Fruit fly (Drosophila melanogaster) whole organism, wandering third instar larva: ENCODE data around the gene CG7728.

Experiments used
- Abd-B ChIP-seq: fragments of >200 bp; optimal IDR thresholded peaks from 2 replicates; lab custom pipeline; 2017; ENCODE audit warnings: missing biosample characterization, missing genetic modification characterization
- CG32264 ChIP-seq: fragments of 200-800 bp; sonication (Bioruptor generic); optimal IDR thresholded peaks from 2 replicates; lab custom pipeline; 2016; ENCODE audit warnings: missing biosample characterization, missing genetic modification characterization
- CG9705 ChIP-seq: fragments of 200-800 bp; sonication (Bioruptor generic); optimal IDR thresholded peaks from 2 replicates; lab custom pipeline; 2018; ENCODE audit warnings: missing biosample characterization, mild to moderate bottlenecking, missing genetic modification characterization
- CrebA ChIP-seq: fragments of 200-800 bp; sonication (Bioruptor generic); optimal IDR thresholded peaks from 2 replicates; lab custom pipeline; 2016; ENCODE audit warnings: missing biosample characterization, mild to moderate bottlenecking, missing genetic modification characterization, borderline replicate concordance
- Dfd ChIP-seq: fragments of >200 bp; optimal IDR thresholded peaks from 2 replicates; lab custom pipeline; 2017; ENCODE audit warnings: missing biosample characterization, missing genetic modification characterization
- Dif ChIP-seq: fragments of 200-275, 200-300 bp; sonication (Bioruptor generic); optimal IDR thresholded peaks from 2 replicates; lab custom pipeline; 2018; ENCODE audit warnings: missing biosample characterization, missing genetic modification characterization; ENCODE audit not compliant: partially characterized antibody
- GATAd ChIP-seq: sonication (Bioruptor generic); optimal IDR thresholded peaks from 2 replicates; lab custom pipeline; 2016; ENCODE audit warnings: missing biosample characterization, missing genetic modification characterization
- HLH106 ChIP-seq: fragments of 200-800 bp; optimal IDR thresholded peaks from 3 replicates; lab custom pipeline; 2019; ENCODE audit warnings: missing biosample characterization, mild to moderate bottlenecking, missing genetic modification characterization, moderate library complexity
- Hnf4 ChIP-seq: fragments of 200-800 bp; sonication (Bioruptor generic); optimal IDR thresholded peaks from 2 replicates; lab custom pipeline; 2016; ENCODE audit warnings: missing biosample characterization, mild to moderate bottlenecking, missing genetic modification characterization
- Hr83 ChIP-seq: fragments of 200-300 bp; sonication (Bioruptor generic); optimal IDR thresholded peaks from 2 replicates; lab custom pipeline; 2016; ENCODE audit warnings: missing biosample characterization, mild to moderate bottlenecking, missing genetic modification characterization, moderate library complexity; ENCODE audit not compliant: poor library complexity, severe bottlenecking
- Jra ChIP-seq: sonication (Bioruptor generic); optimal IDR thresholded peaks from 2 replicates; lab custom pipeline; 2016; ENCODE audit warnings: missing biosample characterization, missing genetic modification characterization
- Mio ChIP-seq: sonication (Bioruptor generic); optimal IDR thresholded peaks from 2 replicates; lab custom pipeline; 2016; ENCODE audit warnings: missing biosample characterization, missing genetic modification characterization
- Myc ChIP-seq: fragments of >200 bp; optimal IDR thresholded peaks from 2 replicates; lab custom pipeline; 2017
- N ChIP-seq: fragments of >200 bp; optimal IDR thresholded peaks from 2 replicates; lab custom pipeline; 2018; ENCODE audit warnings: missing biosample characterization, missing external identifiers, missing genetic modification characterization
- OdsH ChIP-seq: fragments of 200-800 bp; sonication (Bioruptor generic); optimal IDR thresholded peaks from 2 replicates; lab custom pipeline; 2016; ENCODE audit warnings: missing biosample characterization, mild to moderate bottlenecking, missing genetic modification characterization
- Rel ChIP-seq, 2 experiments: fragments of 200-800 bp; sonication (Bioruptor generic) in 1 of 2; optimal IDR thresholded peaks; 2 replicates in 1 of 2; 3 replicates in 1 of 2; lab custom pipeline; 2016 to 2019; ENCODE audit warnings: mild to moderate bottlenecking in 2 of 2, missing biosample characterization in 2 of 2, missing genetic modification characterization in 2 of 2, moderate library complexity in 1 of 2
- Sp1 ChIP-seq: fragments of 200-800 bp; sonication (Bioruptor generic); optimal IDR thresholded peaks from 3 replicates; lab custom pipeline; 2019; ENCODE audit warnings: missing biosample characterization, mild to moderate bottlenecking, missing genetic modification characterization, moderate library complexity
- Vsx2 ChIP-seq: fragments of 200-300, 225-300 bp; sonication (Bioruptor generic); optimal IDR thresholded peaks from 2 replicates; lab custom pipeline; 2018; ENCODE audit warnings: missing biosample characterization, missing genetic modification characterization; ENCODE audit not compliant: partially characterized antibody
- br ChIP-seq: fragments of 200-800 bp; sonication (Bioruptor generic); optimal IDR thresholded peaks from 2 replicates; lab custom pipeline; 2016; ENCODE audit warnings: missing biosample characterization, missing genetic modification characterization
- brk ChIP-seq: fragments of 200-800 bp; sonication (Bioruptor generic); optimal IDR thresholded peaks from 2 replicates; lab custom pipeline; 2016; ENCODE audit warnings: missing biosample characterization, mild to moderate bottlenecking, missing genetic modification characterization
- dl ChIP-seq, 2 experiments: fragments of 175-275, 200-275 bp in 1 of 2; fragments of 200-275 bp in 1 of 2; sonication (Bioruptor generic); optimal IDR thresholded peaks; lab custom pipeline; 2018; ENCODE audit warnings: mild to moderate bottlenecking in 2 of 2, missing biosample characterization in 2 of 2, missing genetic modification characterization in 2 of 2, moderate library complexity in 2 of 2; ENCODE audit not compliant: partially characterized antibody in 2 of 2, insufficient read depth in 1 of 2
- dmrt93B ChIP-seq: fragments of 200-800 bp; sonication (Bioruptor generic); optimal IDR thresholded peaks from 2 replicates; lab custom pipeline; 2018; ENCODE audit warnings: missing biosample characterization, mild to moderate bottlenecking, missing genetic modification characterization
- dsf ChIP-seq: sonication (Bioruptor generic); optimal IDR thresholded peaks from 2 replicates; lab custom pipeline; 2016; ENCODE audit warnings: missing biosample characterization, missing genetic modification characterization, borderline replicate concordance
- ey ChIP-seq: fragments of 200-800 bp; sonication (Bioruptor generic); optimal IDR thresholded peaks from 2 replicates; lab custom pipeline; 2016; ENCODE audit warnings: missing biosample characterization, missing genetic modification characterization
- foxo ChIP-seq, 2 experiments: fragments of 200-800 bp; sonication (Bioruptor generic); optimal IDR thresholded peaks; 2 replicates in 1 of 2; 3 replicates in 1 of 2; lab custom pipeline; 2016 to 2017; ENCODE audit warnings: missing biosample characterization in 2 of 2, missing genetic modification characterization in 2 of 2
- fru ChIP-seq: fragments of 200-800 bp; sonication (Bioruptor generic); optimal IDR thresholded peaks from 3 replicates; lab custom pipeline; 2016; ENCODE audit warnings: missing biosample characterization, mild to moderate bottlenecking, missing genetic modification characterization
- h ChIP-seq: fragments of 200-800 bp; sonication (Bioruptor generic); optimal IDR thresholded peaks from 3 replicates; lab custom pipeline; 2016; ENCODE audit warnings: missing biosample characterization, mild to moderate bottlenecking, missing genetic modification characterization
- jim ChIP-seq: fragments of 175-275, 200-325 bp; sonication (Bioruptor generic); optimal IDR thresholded peaks from 2 replicates; lab custom pipeline; 2016; ENCODE audit warnings: missing biosample characterization, mild to moderate bottlenecking, missing genetic modification characterization
- lola ChIP-seq: fragments of >200 bp; optimal IDR thresholded peaks from 2 replicates; lab custom pipeline; 2017; ENCODE audit warnings: missing biosample characterization, missing genetic modification characterization
- pan ChIP-seq: fragments of >200 bp; optimal IDR thresholded peaks from 2 replicates; lab custom pipeline; 2017
- psq ChIP-seq: fragments of 200-800 bp; sonication (Bioruptor generic); optimal IDR thresholded peaks from 3 replicates; lab custom pipeline; 2017; ENCODE audit warnings: missing biosample characterization, mild to moderate bottlenecking, missing genetic modification characterization, moderate library complexity
- rgr ChIP-seq: fragments of 200-800 bp; sonication (Bioruptor generic); optimal IDR thresholded peaks from 3 replicates; lab custom pipeline; 2016; ENCODE audit warnings: missing biosample characterization, mild to moderate bottlenecking, missing genetic modification characterization
- sage ChIP-seq: fragments of 200-800 bp; sonication (Bioruptor generic); optimal IDR thresholded peaks from 2 replicates; lab custom pipeline; 2016; ENCODE audit warnings: missing biosample characterization, mild to moderate bottlenecking, missing genetic modification characterization
- tai ChIP-seq: sonication (Bioruptor generic); optimal IDR thresholded peaks from 2 replicates; lab custom pipeline; 2016; ENCODE audit warnings: missing biosample characterization, missing genetic modification characterization
- woc ChIP-seq: sonication (Bioruptor generic); optimal IDR thresholded peaks from 2 replicates; lab custom pipeline; 2016; ENCODE audit warnings: missing biosample characterization, mild to moderate bottlenecking, missing genetic modification characterization

CG7728 gene

DNA sequence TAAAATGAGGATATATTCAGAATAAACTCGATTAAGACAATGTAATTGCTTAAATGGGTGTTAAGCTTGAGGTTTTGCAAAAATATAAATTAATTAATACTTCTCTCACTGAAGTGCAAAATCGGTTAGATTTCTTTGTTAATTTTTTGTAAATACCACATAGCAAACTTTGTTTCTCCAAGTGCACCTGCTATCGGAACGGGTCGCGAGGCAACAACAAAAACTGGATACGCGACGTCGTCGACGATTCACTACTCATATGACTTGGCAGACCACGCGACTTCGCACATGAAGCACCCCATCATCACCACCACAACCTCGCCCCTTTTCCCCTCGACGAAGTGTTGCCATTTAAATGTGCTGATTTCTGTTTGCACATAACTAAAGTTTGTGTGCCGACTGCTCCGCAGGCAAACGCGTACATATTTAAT, 9.3 kb upstream of the CG7728 start (continued):
- TF ChIP-seq jim (GFP tag; lab: Kevin White, UChicago), result no peak
- TF ChIP-seq h (GFP tag; lab: Kevin White, UChicago), result peak; percentile 62
- no peak for TF ChIP-seq dmrt93B (GFP tag; lab: Kevin White, UChicago)
- TF ChIP-seq Rel (GFP tag; optimal IDR thresholded peaks at IDR 0.05; lab: Kevin White, UChicago), result no peak
- TF ChIP-seq Rel (tag; optimal IDR thresholded peaks at IDR 0.05; lab: Kevin White, UChicago), result peak; percentile 19
- no peak for TF ChIP-seq Mio
- no peak for TF ChIP-seq CG9705

DNA sequence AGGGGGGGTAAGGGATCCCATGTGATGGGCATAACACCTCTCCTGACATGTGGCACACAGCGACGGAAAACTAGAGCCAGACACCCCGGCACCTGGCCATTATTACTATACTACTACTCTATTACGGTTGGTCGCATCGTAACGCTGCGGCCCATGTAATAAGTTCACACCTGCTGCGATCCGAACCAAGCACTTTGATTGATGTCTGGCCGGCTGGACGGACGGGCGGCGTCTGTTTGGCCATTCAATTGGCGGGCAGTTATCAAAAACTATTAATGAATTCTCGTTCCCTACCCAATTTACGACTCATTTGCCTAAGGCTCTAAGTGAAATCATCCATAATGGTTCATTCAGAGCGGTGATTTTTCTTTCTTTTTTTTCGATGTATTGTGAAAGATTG, 8.8 kb upstream of the CG7728 start:
- TF ChIP-seq ey (GFP tag; lab: Kevin White, UChicago), result no peak
- no peak for TF ChIP-seq foxo (GFP tag; optimal IDR thresholded peaks at IDR 0.05; lab: Kevin White, UChicago)
- no peak for TF ChIP-seq tai (GFP tag; lab: Kevin White, UChicago)
- TF ChIP-seq Hnf4 (GFP tag; lab: Kevin White, UChicago), result no peak
- TF ChIP-seq Dfd, result no peak
- TF ChIP-seq pan (lab: Kevin White, UChicago), result no peak
- TF ChIP-seq rgr, result no peak
- TF ChIP-seq GATAd (GFP tag; lab: Kevin White, UChicago), result no peak
- no peak for TF ChIP-seq brk (GFP tag; lab: Kevin White, UChicago)
- no peak for TF ChIP-seq HLH106 (tag; lab: Kevin White, UChicago)
- no peak for TF ChIP-seq CG9705
- TF ChIP-seq Sp1 (GFP tag; lab: Kevin White, UChicago), result no peak
- no peak for TF ChIP-seq dl (GFP tag; optimal IDR thresholded peaks at IDR 0.05; lab: Kevin White, UChicago; ENCODE audit: insufficient read depth in 1 of 2, partially characterized antibody in 2 of 2)
- no peak for TF ChIP-seq h (GFP tag; lab: Kevin White, UChicago)
- TF ChIP-seq dsf (GFP tag; lab: Kevin White, UChicago), result no peak
- no peak for TF ChIP-seq Dif (GFP tag; lab: Kevin White, UChicago)
- TF ChIP-seq Myc, result no peak
- no peak for TF ChIP-seq Jra (GFP tag; lab: Kevin White, UChicago)
- no peak for TF ChIP-seq fru (GFP tag; lab: Kevin White, UChicago)
- TF ChIP-seq dmrt93B (GFP tag; lab: Kevin White, UChicago), result no peak

DNA sequence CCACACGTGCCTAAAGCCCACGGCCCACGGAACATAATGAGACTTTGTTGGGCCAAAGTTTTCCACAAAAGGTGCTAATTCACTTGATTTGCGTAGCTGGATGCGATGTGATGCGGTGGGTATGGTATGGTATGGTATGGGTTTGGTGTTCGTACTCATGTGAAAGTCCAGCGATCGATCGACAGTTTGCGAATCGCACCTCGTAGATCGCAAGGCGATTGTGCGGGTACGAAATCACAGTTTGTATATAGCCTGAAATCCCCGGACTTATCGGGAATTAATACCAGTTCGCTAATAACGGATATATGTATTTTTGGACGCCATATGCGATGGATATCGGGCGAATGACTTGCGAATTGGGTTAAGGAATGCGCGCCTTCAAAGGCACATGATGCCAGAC, 8.4 kb upstream of the CG7728 start:
- TF ChIP-seq tai (GFP tag; lab: Kevin White, UChicago) (no peak), Rel (GFP tag; optimal IDR thresholded peaks at IDR 0.05; lab: Kevin White, UChicago) (no peak), Rel (tag; optimal IDR thresholded peaks at IDR 0.05; lab: Kevin White, UChicago) (peak; percentile 98)

DNA sequence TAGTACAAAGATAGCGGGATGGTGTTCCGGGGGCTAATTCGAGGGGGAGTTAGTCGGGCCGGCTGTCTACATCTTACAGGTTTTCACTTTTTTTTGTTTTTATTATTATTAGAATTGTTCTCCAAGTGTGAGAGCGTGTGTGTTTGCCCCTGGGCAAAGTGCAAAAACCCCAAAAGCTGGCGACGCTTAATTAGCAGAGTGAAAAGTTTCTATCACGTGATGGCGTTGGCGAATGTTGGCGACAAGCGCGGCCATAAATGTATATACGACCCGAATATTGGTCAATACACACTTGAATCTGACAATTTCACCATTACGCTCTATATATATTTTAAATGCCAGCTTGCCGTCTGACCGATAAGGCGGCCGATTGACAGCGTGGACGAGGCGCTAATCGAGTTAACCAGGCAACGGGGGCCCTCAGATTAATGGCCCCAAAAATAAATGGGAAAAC, 7.4 kb upstream of the CG7728 start:
- TF ChIP-seq br (GFP tag; lab: Kevin White, UChicago) (peak; percentile 12), Dfd (no peak), CrebA (GFP tag; lab: Kevin White, UChicago) (peak; percentile 51), ey (GFP tag; lab: Kevin White, UChicago) (no peak), Hnf4 (GFP tag; lab: Kevin White, UChicago) (peak; percentile 12), Rel (GFP tag; optimal IDR thresholded peaks at IDR 0.05; lab: Kevin White, UChicago) (no peak), Rel (tag; optimal IDR thresholded peaks at IDR 0.05; lab: Kevin White, UChicago) (peak; percentile 51), Vsx2 (peak; percentile 21), Sp1 (GFP tag; lab: Kevin White, UChicago) (no peak), rgr (peak; percentile 21)

dm6 chr3L:17009715-17010491, 6.4 kb upstream of the CG7728 start:
- TF ChIP-seq CrebA (GFP tag; lab: Kevin White, UChicago), result no peak
- no peak for TF ChIP-seq GATAd (GFP tag; lab: Kevin White, UChicago)
- no peak for TF ChIP-seq HLH106 (tag; lab: Kevin White, UChicago)
- TF ChIP-seq pan (lab: Kevin White, UChicago), result no peak
- TF ChIP-seq psq, result peak; percentile 0
- TF ChIP-seq fru (GFP tag; lab: Kevin White, UChicago), result peak; percentile 36
- TF ChIP-seq Mio, result no peak
- TF ChIP-seq Hr83 (GFP tag; lab: Kevin White, UChicago), result peak; percentile 95
- peak; percentile 63 to 84 for TF ChIP-seq dl (GFP tag; optimal IDR thresholded peaks at IDR 0.05; lab: Kevin White, UChicago; ENCODE audit: insufficient read depth in 1 of 2, partially characterized antibody in 2 of 2)
- TF ChIP-seq Rel (GFP tag; optimal IDR thresholded peaks at IDR 0.05; lab: Kevin White, UChicago), result no peak
- peak; percentile 89 for TF ChIP-seq Rel (tag; optimal IDR thresholded peaks at IDR 0.05; lab: Kevin White, UChicago)
- TF ChIP-seq ey (GFP tag; lab: Kevin White, UChicago), result peak; percentile 26
- no peak for TF ChIP-seq N (GFP tag; lab: Kevin White, UChicago)
- peak; percentile 17 for TF ChIP-seq Sp1 (GFP tag; lab: Kevin White, UChicago)
- no peak for TF ChIP-seq lola (GFP tag; lab: Kevin White, UChicago)
- TF ChIP-seq Jra (GFP tag; lab: Kevin White, UChicago), result peak; percentile 39
- TF ChIP-seq OdsH (GFP tag; lab: Kevin White, UChicago), result peak; percentile 28
- TF ChIP-seq tai (GFP tag; lab: Kevin White, UChicago), result no peak
- peak; percentile 50 for TF ChIP-seq Hnf4 (GFP tag; lab: Kevin White, UChicago)
- TF ChIP-seq woc, result peak; percentile 73
- peak; percentile 70 for TF ChIP-seq br (GFP tag; lab: Kevin White, UChicago)
- no peak for TF ChIP-seq CG32264 (GFP tag; lab: Kevin White, UChicago)
- TF ChIP-seq Abd-B (GFP tag; lab: Kevin White, UChicago), result no peak
- TF ChIP-seq rgr, result no peak
- TF ChIP-seq Dif (GFP tag; lab: Kevin White, UChicago), result peak; percentile 81
- TF ChIP-seq brk (GFP tag; lab: Kevin White, UChicago), result peak; percentile 9
- TF ChIP-seq sage (GFP tag; lab: Kevin White, UChicago), result no peak
- TF ChIP-seq CG9705, result no peak
